Fruit fly (Drosophila melanogaster) Kc167 (cell line): ENCODE measurements around the gene Rpp14b.

Experiments used
- Myc ChIP-seq: fragments of >200 bp; optimal IDR thresholded peaks from 2 replicates; lab custom pipeline; 2017; ENCODE audit warnings: missing external identifiers
- Sin3A ChIP-seq: fragments of >200 bp; optimal IDR thresholded peaks from 2 replicates; lab custom pipeline; 2018; ENCODE audit warnings: missing external identifiers
- h ChIP-seq: fragments of >200 bp; optimal IDR thresholded peaks from 3 replicates; lab custom pipeline; 2018; ENCODE audit warnings: missing external identifiers
- insv ChIP-seq: fragments of >200 bp; optimal IDR thresholded peaks from 3 replicates; lab custom pipeline; 2018; ENCODE audit warnings: missing external identifiers
- psq ChIP-seq: fragments of >200 bp; optimal IDR thresholded peaks from 2 replicates; lab custom pipeline; 2017; ENCODE audit warnings: missing external identifiers
- ttk ChIP-seq: sonication (Bioruptor generic); optimal IDR thresholded peaks from 2 replicates; lab custom pipeline; 2017; ENCODE audit warnings: missing external identifiers

The Rpp14b gene

dm6 chr3R:30071827-30072226, 16.1 kb downstream of the Rpp14b start:
- no peak for TF ChIP-seq ttk

- no peak for TF ChIP-seq ttk
- TF ChIP-seq Sin3A (lab: Kevin White, UChicago), result no peak
- TF ChIP-seq h (lab: Kevin White, UChicago), result no peak
- no peak for TF ChIP-seq psq (lab: Kevin White, UChicago)
- TF ChIP-seq Myc (lab: Kevin White, UChicago), result no peak
- no peak for TF ChIP-seq insv (lab: Kevin White, UChicago)
These were observed 20.3 kb downstream of the Rpp14b start for dm6 chr3R:30076088-30076487.

dm6 chr3R:30083215-30083614, 27.5 kb downstream of the Rpp14b start:
- TF ChIP-seq Sin3A (lab: Kevin White, UChicago) (no peak), ttk (no peak), insv (lab: Kevin White, UChicago) (no peak), psq (lab: Kevin White, UChicago) (no peak), h (lab: Kevin White, UChicago) (no peak), Myc (lab: Kevin White, UChicago) (no peak)

- no peak for TF ChIP-seq Myc (lab: Kevin White, UChicago)
- TF ChIP-seq ttk, result no peak
- no peak for TF ChIP-seq h (lab: Kevin White, UChicago)
- TF ChIP-seq Sin3A (lab: Kevin White, UChicago), result no peak
- TF ChIP-seq psq (lab: Kevin White, UChicago), result no peak
- no peak for TF ChIP-seq insv (lab: Kevin White, UChicago)
These were observed 28.4 kb downstream of the Rpp14b start for dm6 chr3R:30084137-30084536.

dm6 chr3R:30090261-30091006, 34.7 kb downstream of the Rpp14b start:
- TF ChIP-seq Myc (lab: Kevin White, UChicago) (no peak), h (lab: Kevin White, UChicago) (no peak), insv (lab: Kevin White, UChicago) (no peak), psq (lab: Kevin White, UChicago) (no peak), ttk (no peak), Sin3A (lab: Kevin White, UChicago) (no peak)

- TF ChIP-seq h (lab: Kevin White, UChicago) (no peak), ttk (no peak), psq (lab: Kevin White, UChicago) (no peak), Sin3A (lab: Kevin White, UChicago) (no peak), insv (lab: Kevin White, UChicago) (no peak), Myc (lab: Kevin White, UChicago) (no peak)
These were observed 36.3 kb downstream of the Rpp14b start for dm6 chr3R:30091795-30092699.

- TF ChIP-seq Sin3A (lab: Kevin White, UChicago) (no peak), h (lab: Kevin White, UChicago) (no peak), insv (lab: Kevin White, UChicago) (no peak), Myc (lab: Kevin White, UChicago) (no peak), psq (lab: Kevin White, UChicago) (no peak)
These were observed 36.9 kb downstream of the Rpp14b start for dm6 chr3R:30092700-30093044.

dm6 chr3R:30095381-30095780, 39.6 kb downstream of the Rpp14b start:
- TF ChIP-seq Sin3A (lab: Kevin White, UChicago), result no peak
- no peak for TF ChIP-seq ttk
- no peak for TF ChIP-seq h (lab: Kevin White, UChicago)
- no peak for TF ChIP-seq Myc (lab: Kevin White, UChicago)
- no peak for TF ChIP-seq psq (lab: Kevin White, UChicago)

- TF ChIP-seq insv (lab: Kevin White, UChicago), result no peak
- TF ChIP-seq ttk, result no peak
- TF ChIP-seq psq (lab: Kevin White, UChicago), result no peak
- no peak for TF ChIP-seq h (lab: Kevin White, UChicago)
- no peak for TF ChIP-seq Myc (lab: Kevin White, UChicago)
- no peak for TF ChIP-seq Sin3A (lab: Kevin White, UChicago)
These were observed 40.1 kb downstream of the Rpp14b start for dm6 chr3R:30095855-30096254.

- TF ChIP-seq Sin3A (lab: Kevin White, UChicago), result no peak
- no peak for TF ChIP-seq h (lab: Kevin White, UChicago)
- TF ChIP-seq ttk, result no peak
- no peak for TF ChIP-seq Myc (lab: Kevin White, UChicago)
- TF ChIP-seq psq (lab: Kevin White, UChicago), result no peak
- TF ChIP-seq insv (lab: Kevin White, UChicago), result no peak
These were observed 42.5 kb downstream of the Rpp14b start for dm6 chr3R:30098229-30098628.

- TF ChIP-seq h (lab: Kevin White, UChicago) (no peak), psq (lab: Kevin White, UChicago) (no peak), insv (lab: Kevin White, UChicago) (no peak), Sin3A (lab: Kevin White, UChicago) (no peak), ttk (no peak), Myc (lab: Kevin White, UChicago) (no peak)
These were observed 43.6 kb downstream of the Rpp14b start for dm6 chr3R:30099341-30099871.
